Fruit fly (Drosophila melanogaster) whole organism, wandering third instar larva: ENCODE data around the gene CG14535.

Experiments used
- Abd-B ChIP-seq: fragments of >200 bp; optimal IDR thresholded peaks from 2 replicates; lab custom pipeline; 2017; ENCODE audit warnings: missing biosample characterization, missing genetic modification characterization
- CG32264 ChIP-seq: fragments of 200-800 bp; sonication (Bioruptor generic); optimal IDR thresholded peaks from 2 replicates; lab custom pipeline; 2016; ENCODE audit warnings: missing biosample characterization, missing genetic modification characterization
- CG9705 ChIP-seq: fragments of 200-800 bp; sonication (Bioruptor generic); optimal IDR thresholded peaks from 2 replicates; lab custom pipeline; 2018; ENCODE audit warnings: missing biosample characterization, mild to moderate bottlenecking, missing genetic modification characterization
- CrebA ChIP-seq: fragments of 200-800 bp; sonication (Bioruptor generic); optimal IDR thresholded peaks from 2 replicates; lab custom pipeline; 2016; ENCODE audit warnings: missing biosample characterization, mild to moderate bottlenecking, missing genetic modification characterization, borderline replicate concordance
- Dfd ChIP-seq: fragments of >200 bp; optimal IDR thresholded peaks from 2 replicates; lab custom pipeline; 2017; ENCODE audit warnings: missing biosample characterization, missing genetic modification characterization
- Dif ChIP-seq: fragments of 200-275, 200-300 bp; sonication (Bioruptor generic); optimal IDR thresholded peaks from 2 replicates; lab custom pipeline; 2018; ENCODE audit warnings: missing biosample characterization, missing genetic modification characterization; ENCODE audit not compliant: partially characterized antibody
- GATAd ChIP-seq: sonication (Bioruptor generic); optimal IDR thresholded peaks from 2 replicates; lab custom pipeline; 2016; ENCODE audit warnings: missing biosample characterization, missing genetic modification characterization
- Hnf4 ChIP-seq: fragments of 200-800 bp; sonication (Bioruptor generic); optimal IDR thresholded peaks from 2 replicates; lab custom pipeline; 2016; ENCODE audit warnings: missing biosample characterization, mild to moderate bottlenecking, missing genetic modification characterization
- Hr78 ChIP-seq: fragments of >200 bp; optimal IDR thresholded peaks from 2 replicates; lab custom pipeline; 2017; ENCODE audit warnings: missing biosample characterization, missing genetic modification characterization
- Hr83 ChIP-seq: fragments of 200-300 bp; sonication (Bioruptor generic); optimal IDR thresholded peaks from 2 replicates; lab custom pipeline; 2016; ENCODE audit warnings: missing biosample characterization, mild to moderate bottlenecking, missing genetic modification characterization, moderate library complexity; ENCODE audit not compliant: poor library complexity, severe bottlenecking
- Jra ChIP-seq: sonication (Bioruptor generic); optimal IDR thresholded peaks from 2 replicates; lab custom pipeline; 2016; ENCODE audit warnings: missing biosample characterization, missing genetic modification characterization
- Mio ChIP-seq: sonication (Bioruptor generic); optimal IDR thresholded peaks from 2 replicates; lab custom pipeline; 2016; ENCODE audit warnings: missing biosample characterization, missing genetic modification characterization
- Myc ChIP-seq: fragments of >200 bp; optimal IDR thresholded peaks from 2 replicates; lab custom pipeline; 2017
- N ChIP-seq: fragments of >200 bp; optimal IDR thresholded peaks from 2 replicates; lab custom pipeline; 2018; ENCODE audit warnings: missing biosample characterization, missing external identifiers, missing genetic modification characterization
- OdsH ChIP-seq: fragments of 200-800 bp; sonication (Bioruptor generic); optimal IDR thresholded peaks from 2 replicates; lab custom pipeline; 2016; ENCODE audit warnings: missing biosample characterization, mild to moderate bottlenecking, missing genetic modification characterization
- Rel ChIP-seq, 2 experiments: fragments of 200-800 bp; sonication (Bioruptor generic) in 1 of 2; optimal IDR thresholded peaks; 2 replicates in 1 of 2; 3 replicates in 1 of 2; lab custom pipeline; 2016 to 2019; ENCODE audit warnings: mild to moderate bottlenecking in 2 of 2, missing biosample characterization in 2 of 2, missing genetic modification characterization in 2 of 2, moderate library complexity in 1 of 2
- Sp1 ChIP-seq: fragments of 200-800 bp; sonication (Bioruptor generic); optimal IDR thresholded peaks from 3 replicates; lab custom pipeline; 2019; ENCODE audit warnings: missing biosample characterization, mild to moderate bottlenecking, missing genetic modification characterization, moderate library complexity
- Vsx2 ChIP-seq: fragments of 200-300, 225-300 bp; sonication (Bioruptor generic); optimal IDR thresholded peaks from 2 replicates; lab custom pipeline; 2018; ENCODE audit warnings: missing biosample characterization, missing genetic modification characterization; ENCODE audit not compliant: partially characterized antibody
- br ChIP-seq: fragments of 200-800 bp; sonication (Bioruptor generic); optimal IDR thresholded peaks from 2 replicates; lab custom pipeline; 2016; ENCODE audit warnings: missing biosample characterization, missing genetic modification characterization
- brk ChIP-seq: fragments of 200-800 bp; sonication (Bioruptor generic); optimal IDR thresholded peaks from 2 replicates; lab custom pipeline; 2016; ENCODE audit warnings: missing biosample characterization, mild to moderate bottlenecking, missing genetic modification characterization
- dmrt93B ChIP-seq: fragments of 200-800 bp; sonication (Bioruptor generic); optimal IDR thresholded peaks from 2 replicates; lab custom pipeline; 2018; ENCODE audit warnings: missing biosample characterization, mild to moderate bottlenecking, missing genetic modification characterization
- dsf ChIP-seq: sonication (Bioruptor generic); optimal IDR thresholded peaks from 2 replicates; lab custom pipeline; 2016; ENCODE audit warnings: missing biosample characterization, missing genetic modification characterization, borderline replicate concordance
- ey ChIP-seq: fragments of 200-800 bp; sonication (Bioruptor generic); optimal IDR thresholded peaks from 2 replicates; lab custom pipeline; 2016; ENCODE audit warnings: missing biosample characterization, missing genetic modification characterization
- foxo ChIP-seq, 2 experiments: fragments of 200-800 bp; sonication (Bioruptor generic); optimal IDR thresholded peaks; 2 replicates in 1 of 2; 3 replicates in 1 of 2; lab custom pipeline; 2016 to 2017; ENCODE audit warnings: missing biosample characterization in 2 of 2, missing genetic modification characterization in 2 of 2
- fru ChIP-seq: fragments of 200-800 bp; sonication (Bioruptor generic); optimal IDR thresholded peaks from 3 replicates; lab custom pipeline; 2016; ENCODE audit warnings: missing biosample characterization, mild to moderate bottlenecking, missing genetic modification characterization
- jim ChIP-seq: fragments of 175-275, 200-325 bp; sonication (Bioruptor generic); optimal IDR thresholded peaks from 2 replicates; lab custom pipeline; 2016; ENCODE audit warnings: missing biosample characterization, mild to moderate bottlenecking, missing genetic modification characterization
- lola ChIP-seq: fragments of >200 bp; optimal IDR thresholded peaks from 2 replicates; lab custom pipeline; 2017; ENCODE audit warnings: missing biosample characterization, missing genetic modification characterization
- psq ChIP-seq: fragments of 200-800 bp; sonication (Bioruptor generic); optimal IDR thresholded peaks from 3 replicates; lab custom pipeline; 2017; ENCODE audit warnings: missing biosample characterization, mild to moderate bottlenecking, missing genetic modification characterization, moderate library complexity
- rgr ChIP-seq: fragments of 200-800 bp; sonication (Bioruptor generic); optimal IDR thresholded peaks from 3 replicates; lab custom pipeline; 2016; ENCODE audit warnings: missing biosample characterization, mild to moderate bottlenecking, missing genetic modification characterization
- sage ChIP-seq: fragments of 200-800 bp; sonication (Bioruptor generic); optimal IDR thresholded peaks from 2 replicates; lab custom pipeline; 2016; ENCODE audit warnings: missing biosample characterization, mild to moderate bottlenecking, missing genetic modification characterization
- sv ChIP-seq: fragments of 200-800 bp; sonication (Bioruptor generic); optimal IDR thresholded peaks from 3 replicates; lab custom pipeline; 2016; ENCODE audit warnings: missing biosample characterization, missing genetic modification characterization
- tai ChIP-seq: sonication (Bioruptor generic); optimal IDR thresholded peaks from 2 replicates; lab custom pipeline; 2016; ENCODE audit warnings: missing biosample characterization, missing genetic modification characterization
- usp ChIP-seq: fragments of >200 bp; optimal IDR thresholded peaks from 2 replicates; lab custom pipeline; 2017; ENCODE audit warnings: missing biosample characterization, missing genetic modification characterization
- woc ChIP-seq: sonication (Bioruptor generic); optimal IDR thresholded peaks from 2 replicates; lab custom pipeline; 2016; ENCODE audit warnings: missing biosample characterization, mild to moderate bottlenecking, missing genetic modification characterization

CG14535 gene

DNA sequence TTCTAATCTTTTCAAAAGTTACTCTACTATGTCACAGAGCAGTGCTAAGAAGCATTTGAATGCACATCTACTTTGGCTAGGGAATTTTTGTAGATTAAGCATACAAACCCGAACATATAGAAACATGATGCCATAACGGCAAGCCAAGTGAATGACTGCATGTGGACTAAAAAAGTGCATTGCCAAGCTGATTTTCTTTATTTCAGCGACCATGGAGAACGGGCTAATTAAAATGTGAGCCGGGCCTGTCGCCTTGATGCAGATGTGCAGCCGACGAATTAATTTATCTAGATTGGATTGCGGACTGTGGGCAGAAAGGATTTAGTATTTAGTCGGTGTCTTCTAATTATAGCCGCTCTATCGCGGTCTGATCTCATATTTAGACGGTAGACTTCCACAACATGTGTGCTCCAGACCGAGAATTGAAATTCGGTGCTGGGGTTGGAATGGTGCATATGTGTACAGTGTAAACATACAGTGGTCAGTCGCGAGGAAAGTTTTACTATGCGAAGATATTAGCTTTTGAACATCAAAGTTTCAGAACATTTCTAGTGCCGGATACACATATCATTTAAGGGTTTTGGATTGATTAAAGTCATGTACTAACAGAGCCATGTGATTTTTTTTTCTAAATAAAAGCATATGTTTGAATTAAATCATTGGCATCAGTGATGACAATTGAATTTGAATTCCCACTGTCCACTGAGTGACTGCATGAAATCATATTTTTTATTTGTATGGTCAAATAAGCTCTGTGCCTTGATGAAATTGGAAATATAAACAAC, 42.5 kb downstream of the CG14535 start:
- TF ChIP-seq brk (GFP tag; lab: Kevin White, UChicago) = no peak
- no peak for TF ChIP-seq br (GFP tag; lab: Kevin White, UChicago)
- TF ChIP-seq Rel (GFP tag; optimal IDR thresholded peaks at IDR 0.05; lab: Kevin White, UChicago) = no peak
- TF ChIP-seq Rel (tag; optimal IDR thresholded peaks at IDR 0.05; lab: Kevin White, UChicago) = no peak
- peak; percentile 0 for TF ChIP-seq fru
- TF ChIP-seq tai (GFP tag; lab: Kevin White, UChicago) = no peak
- TF ChIP-seq sage (GFP tag; lab: Kevin White, UChicago) = no peak
- TF ChIP-seq woc = no peak
- TF ChIP-seq Hnf4 (GFP tag; lab: Kevin White, UChicago) = no peak

- TF ChIP-seq Rel (GFP tag; optimal IDR thresholded peaks at IDR 0.05; lab: Kevin White, UChicago) (no peak), Rel (tag; optimal IDR thresholded peaks at IDR 0.05; lab: Kevin White, UChicago) (peak; percentile 74), CG9705 (GFP tag; lab: Kevin White, UChicago) (no peak), usp (GFP tag; lab: Kevin White, UChicago) (no peak), foxo (GFP tag; optimal IDR thresholded peaks at IDR 0.05; lab: Kevin White, UChicago) (peak in 1 of 2 experiments; percentile 4), Hr83 (GFP tag; lab: Kevin White, UChicago) (peak; percentile 48), Sp1 (GFP tag; lab: Kevin White, UChicago) (peak; percentile 5), lola (no peak), brk (GFP tag; lab: Kevin White, UChicago) (no peak), Dif (GFP tag; lab: Kevin White, UChicago) (peak; percentile 36), dsf (no peak), psq (GFP tag; lab: Kevin White, UChicago) (peak; percentile 88)
These were observed 43.8 kb downstream of the CG14535 start, which contains the start of gene LanB1 for dm6 chr2L:7811249-7812002. TSS of gene LanB1 (plus strand) at chr2L:7811438.

- TF ChIP-seq fru (peak; percentile 5), foxo (GFP tag; optimal IDR thresholded peaks at IDR 0.05; lab: Kevin White, UChicago) (peak in 1 of 2 experiments; percentile 4), br (GFP tag; lab: Kevin White, UChicago) (peak; percentile 6), Hr78 (GFP tag; lab: Kevin White, UChicago) (no peak), Hr83 (GFP tag; lab: Kevin White, UChicago) (peak; percentile 60), Sp1 (GFP tag; lab: Kevin White, UChicago) (peak; percentile 3), Vsx2 (GFP tag; lab: Kevin White, UChicago) (peak; percentile 28), sv (GFP tag; lab: Kevin White, UChicago) (no peak), Rel (GFP tag; optimal IDR thresholded peaks at IDR 0.05; lab: Kevin White, UChicago) (no peak), Rel (tag; optimal IDR thresholded peaks at IDR 0.05; lab: Kevin White, UChicago) (peak; percentile 59), Myc (no peak), Dfd (GFP tag; lab: Kevin White, UChicago) (no peak)
- TF ChIP-seq, all 38 proteins: peak for 7
These were observed 44.8 kb downstream of the CG14535 start, which contains the start of gene Cdc14 for dm6 chr2L:7810519-7810918. TSS of gene Cdc14 (minus strand) at chr2L:7810703.

- no peak for TF ChIP-seq Hr78 (GFP tag; lab: Kevin White, UChicago)
- TF ChIP-seq Sp1 (GFP tag; lab: Kevin White, UChicago) = peak; percentile 26
- peak; percentile 99 for TF ChIP-seq Dif (GFP tag; lab: Kevin White, UChicago)
- no peak for TF ChIP-seq Myc
- no peak for TF ChIP-seq lola
- no peak for TF ChIP-seq CrebA (GFP tag; lab: Kevin White, UChicago)
- peak; percentile 95 for TF ChIP-seq Hr83 (GFP tag; lab: Kevin White, UChicago)
- no peak for TF ChIP-seq sage (GFP tag; lab: Kevin White, UChicago)
- peak; percentile 53 for TF ChIP-seq fru
- no peak for TF ChIP-seq GATAd (GFP tag; lab: Kevin White, UChicago)
- peak; percentile 71 for TF ChIP-seq N (GFP tag; lab: Kevin White, UChicago)
- peak; percentile 40 for TF ChIP-seq br (GFP tag; lab: Kevin White, UChicago)
- TF ChIP-seq Jra (GFP tag; lab: Kevin White, UChicago) = peak; percentile 39
- TF ChIP-seq rgr (GFP tag; lab: Kevin White, UChicago) = peak; percentile 41
- no peak for TF ChIP-seq Hnf4 (GFP tag; lab: Kevin White, UChicago)
- no peak for TF ChIP-seq dmrt93B
- no peak for TF ChIP-seq Abd-B (GFP tag; lab: Kevin White, UChicago)
- TF ChIP-seq Rel (GFP tag; optimal IDR thresholded peaks at IDR 0.05; lab: Kevin White, UChicago) = no peak
- TF ChIP-seq Rel (tag; optimal IDR thresholded peaks at IDR 0.05; lab: Kevin White, UChicago) = peak; percentile 68
- TF ChIP-seq OdsH (GFP tag; lab: Kevin White, UChicago) = no peak
- no peak for TF ChIP-seq brk (GFP tag; lab: Kevin White, UChicago)
- no peak for TF ChIP-seq foxo (GFP tag; optimal IDR thresholded peaks at IDR 0.05; lab: Kevin White, UChicago)
- TF ChIP-seq woc = no peak
- TF ChIP-seq CG32264 (GFP tag; lab: Kevin White, UChicago) = no peak
- no peak for TF ChIP-seq sv (GFP tag; lab: Kevin White, UChicago)
- peak; percentile 19 for TF ChIP-seq CG9705 (GFP tag; lab: Kevin White, UChicago)
- peak; percentile 99 for TF ChIP-seq Vsx2 (GFP tag; lab: Kevin White, UChicago)
- TF ChIP-seq Mio (GFP tag; lab: Kevin White, UChicago) = no peak
- TF ChIP-seq tai (GFP tag; lab: Kevin White, UChicago) = no peak
- TF ChIP-seq ey = peak; percentile 6
- no peak for TF ChIP-seq jim (GFP tag; lab: Kevin White, UChicago)
- no peak for TF ChIP-seq usp (GFP tag; lab: Kevin White, UChicago)
These were observed 45.6 kb downstream of the CG14535 start for dm6 chr2L:7809699-7810088.
